Comparison of ENCODE assay signal across 1 fruit fly cellular context in genomic region chr3L:5976121-5976906, dm6.
A peak's percentile ranks its signal among the peaks of the same experiment; 100 is the strongest.
TF ChIP-seq lines count a peak whose summit lies in the region.

No protein-coding gene starts in this region.

TF ChIP-seq in whole organism, embryonic, 481 proteins besides CTCF, POLR2A, EP300 and RAD21 (continued from another document):
- peak; percentile 90 for TF ChIP-seq btn (GFP tag; optimal IDR thresholded peaks at IDR 0.05; lab: Kevin White, UChicago)
- peak; percentile 91 for TF ChIP-seq CG17568 (GFP tag; optimal IDR thresholded peaks at IDR 0.05; lab: Kevin White, UChicago)
- TF ChIP-seq NfI (GFP tag; optimal IDR thresholded peaks at IDR 0.05; lab: Kevin White, UChicago) = peak; percentile 77
- TF ChIP-seq Hmr (GFP tag; optimal IDR thresholded peaks at IDR 0.05; lab: Kevin White, UChicago) = peak; percentile 87
- TF ChIP-seq ara (GFP tag; IDR thresholded peaks at IDR 0.05; lab: Robert Waterston, UW) = peak; percentile 98
- peak; percentile 92 for TF ChIP-seq lab (GFP tag; optimal IDR thresholded peaks at IDR 0.05; lab: Kevin White, UChicago)
- TF ChIP-seq BtbVII (GFP tag; optimal IDR thresholded peaks at IDR 0.05; lab: Kevin White, UChicago) = peak; percentile 83
- TF ChIP-seq CG8388 (GFP tag; optimal IDR thresholded peaks at IDR 0.05; lab: Kevin White, UChicago) = peak; percentile 97
- TF ChIP-seq CG16863 (GFP tag; optimal IDR thresholded peaks at IDR 0.05; lab: Kevin White, UChicago) = peak; percentile 95
- peak; percentile 47 for TF ChIP-seq CG7928 (GFP tag; optimal IDR thresholded peaks at IDR 0.05; lab: Kevin White, UChicago)
- no peak for TF ChIP-seq pzg (GFP tag; optimal IDR thresholded peaks at IDR 0.05; lab: Kevin White, UChicago)
- peak; percentile 95 for TF ChIP-seq B-H1 (GFP tag; IDR thresholded peaks at IDR 0.05; lab: Robert Waterston, UW)
- TF ChIP-seq MTF-1 (GFP tag; optimal IDR thresholded peaks at IDR 0.05; lab: Kevin White, UChicago; ENCODE audit: borderline replicate concordance) = peak; percentile 81
- TF ChIP-seq D19B (GFP tag; optimal IDR thresholded peaks at IDR 0.05; lab: Kevin White, UChicago) = peak; percentile 98
- TF ChIP-seq vvl (GFP tag; IDR thresholded peaks at IDR 0.05; lab: Robert Waterston, UW) = peak; percentile 99
- peak; percentile 81 for TF ChIP-seq CG11723 (GFP tag; optimal IDR thresholded peaks at IDR 0.05; lab: Kevin White, UChicago)
- peak; percentile 90 for TF ChIP-seq CG17612 (GFP tag; IDR thresholded peaks at IDR 0.05; lab: Robert Waterston, UW)
- TF ChIP-seq dysf (GFP tag; IDR thresholded peaks at IDR 0.05; lab: Robert Waterston, UW) = peak; percentile 96
- TF ChIP-seq CG1792 (GFP tag; optimal IDR thresholded peaks at IDR 0.05; lab: Kevin White, UChicago) = peak; percentile 89
- no peak for TF ChIP-seq mirr (GFP tag; optimal IDR thresholded peaks at IDR 0.05; lab: Kevin White, UChicago)
- TF ChIP-seq row (GFP tag; IDR thresholded peaks at IDR 0.05; lab: Robert Waterston, UW) = peak; percentile 99
- TF ChIP-seq salm (tag; optimal IDR thresholded peaks at IDR 0.05; lab: Kevin White, UChicago) = peak; percentile 94
- peak; percentile 97 for TF ChIP-seq ci (GFP tag; IDR thresholded peaks at IDR 0.05; lab: Robert Waterston, UW)
- TF ChIP-seq CG12391 (tag; optimal IDR thresholded peaks at IDR 0.05; lab: Kevin White, UChicago) = peak; percentile 96
- TF ChIP-seq Xbp1 (GFP tag; optimal IDR thresholded peaks at IDR 0.05; lab: Kevin White, UChicago) = peak; percentile 95
- TF ChIP-seq Camta (GFP tag; optimal IDR thresholded peaks at IDR 0.05; lab: Kevin White, UChicago) = peak; percentile 95
- peak; percentile 97 for TF ChIP-seq CG34422 (GFP tag; IDR thresholded peaks at IDR 0.05; lab: Robert Waterston, UW)
- TF ChIP-seq CG18764 (GFP tag; optimal IDR thresholded peaks at IDR 0.05; lab: Kevin White, UChicago) = peak; percentile 95
- TF ChIP-seq fd96Cb (tag; optimal IDR thresholded peaks at IDR 0.05; lab: Kevin White, UChicago) = peak; percentile 98
- peak; percentile 85 for TF ChIP-seq Meics (GFP tag; optimal IDR thresholded peaks at IDR 0.05; lab: Kevin White, UChicago)
- peak; percentile 80 for TF ChIP-seq wdn (GFP tag; IDR thresholded peaks at IDR 0.05; lab: Robert Waterston, UW)
- peak; percentile 86 for TF ChIP-seq Fer3 (tag; optimal IDR thresholded peaks at IDR 0.05; lab: Kevin White, UChicago)
- peak; percentile 76 for TF ChIP-seq fd3F (GFP tag; optimal IDR thresholded peaks at IDR 0.05; lab: Kevin White, UChicago)
- TF ChIP-seq CG30020 (tag; optimal IDR thresholded peaks at IDR 0.05; lab: Kevin White, UChicago) = peak; percentile 74
- peak; percentile 72 for TF ChIP-seq gsb (GFP tag; IDR thresholded peaks at IDR 0.05; lab: Robert Waterston, UW)
- peak in 1 of 3 experiments; percentile 96 for TF ChIP-seq Stat92E (GFP tag; optimal IDR thresholded peaks at IDR 0.05; lab: Kevin White, UChicago)
- TF ChIP-seq scrt (GFP tag; optimal IDR thresholded peaks at IDR 0.05; lab: Kevin White, UChicago) = peak; percentile 85
- TF ChIP-seq HLH54F (GFP tag; optimal IDR thresholded peaks at IDR 0.05; lab: Kevin White, UChicago) = peak; percentile 65
TF ChIP-seq in whole organism, embryonic: peak in this region for 423.
